Fruit fly (Drosophila melanogaster): ENCODE results near the gene msl-1.
A peak's percentile ranks its signal among the peaks of the same experiment; 100 is the strongest.

msl-1 gene

dm6 chr2L:18663395-18663794 lies 25.2 kb downstream of the msl-1 start (continued):
- TF ChIP-seq CG8319 (GFP tag; optimal IDR thresholded peaks at IDR 0.05) (no peak), CG3919 (GFP tag; optimal IDR thresholded peaks at IDR 0.05) (peak; percentile 18), CG1621 (tag; optimal IDR thresholded peaks at IDR 0.05) (no peak), CG11902 (GFP tag; optimal IDR thresholded peaks at IDR 0.05) (no peak), fd59A (GFP tag; optimal IDR thresholded peaks at IDR 0.05) (no peak), dsx (GFP tag; optimal IDR thresholded peaks at IDR 0.05; ENCODE audit: poor library complexity, severe bottlenecking) (no peak), CG11294 (GFP tag; IDR thresholded peaks at IDR 0.05) (no peak), Met (GFP tag; optimal IDR thresholded peaks at IDR 0.05) (peak; percentile 32), dac (GFP tag; optimal IDR thresholded peaks at IDR 0.05) (no peak), Hr4 (GFP tag; optimal IDR thresholded peaks at IDR 0.05) (peak; percentile 56), cyc (GFP tag; optimal IDR thresholded peaks at IDR 0.05) (no peak), Ets21C (GFP tag; optimal IDR thresholded peaks at IDR 0.05) (no peak), CG8119 (GFP tag; IDR thresholded peaks at IDR 0.05) (0 out of 3 replicates have a peak, but pooled peaks have one; percentile 20), Hr39 (GFP tag; optimal IDR thresholded peaks at IDR 0.05) (no peak), achi (GFP tag; optimal IDR thresholded peaks at IDR 0.05) (no peak), CG6276 (GFP tag; optimal IDR thresholded peaks at IDR 0.05) (peak; percentile 22), CG9139 (GFP tag; optimal IDR thresholded peaks at IDR 0.05) (no peak), Gug (GFP tag; IDR thresholded peaks at IDR 0.05) (peak; percentile 23; the same call in 1 of the 2 replicates), CG10669 (GFP tag; optimal IDR thresholded peaks at IDR 0.05) (no peak), fkh (GFP tag; optimal IDR thresholded peaks at IDR 0.05) (no peak), CG16779 (tag; optimal IDR thresholded peaks at IDR 0.05) (no peak)

- TF ChIP-seq eg (GFP tag; IDR thresholded peaks at IDR 0.05) = no peak
- TF ChIP-seq Eip78C (GFP tag) = peak; percentile 61
- no peak for TF ChIP-seq acj6 (GFP tag; optimal IDR thresholded peaks at IDR 0.05)
- peak; percentile 1 for TF ChIP-seq Hr4 (GFP tag; optimal IDR thresholded peaks at IDR 0.05)
Measured at dm6 chr2L:18658108-18658507, 30.5 kb downstream of the msl-1 start.

dm6 chr2L:18656691-18657237 lies 31.8 kb downstream of the msl-1 start:
- TF ChIP-seq Eip78C (GFP tag) (peak; percentile 20), svp (GFP tag) (peak; percentile 25), eg (GFP tag; IDR thresholded peaks at IDR 0.05) (peak; percentile 22; the same call in 1 of the 3 replicates), CG15336 (GFP tag; IDR thresholded peaks at IDR 0.05) (no peak), Blimp-1 (GFP tag; optimal IDR thresholded peaks at IDR 0.05) (no peak), CG6854 (GFP tag; optimal IDR thresholded peaks at IDR 0.05) (no peak), CG32006 (GFP tag; optimal IDR thresholded peaks at IDR 0.05) (peak; percentile 6)

- TF ChIP-seq acj6 (GFP tag; optimal IDR thresholded peaks at IDR 0.05) = peak; percentile 83
- peak; percentile 63 for TF ChIP-seq Hr4 (GFP tag; optimal IDR thresholded peaks at IDR 0.05)
- peak; percentile 84 for TF ChIP-seq CG6163 (GFP tag; IDR thresholded peaks at IDR 0.05)
- peak; percentile 82 for TF ChIP-seq lz (GFP tag; optimal IDR thresholded peaks at IDR 0.05)
- peak; percentile 61 for TF ChIP-seq Eip93F (GFP tag; optimal IDR thresholded peaks at IDR 0.05)
- peak; percentile 83 for TF ChIP-seq CG31627 (GFP tag; optimal IDR thresholded peaks at IDR 0.05)
- peak; percentile 81 for TF ChIP-seq CG1621 (tag; optimal IDR thresholded peaks at IDR 0.05)
- TF ChIP-seq Eip78C (GFP tag) = peak; percentile 97
- no peak for TF ChIP-seq Lpt (GFP tag; optimal IDR thresholded peaks at IDR 0.05)
- TF ChIP-seq CG8119 (GFP tag; IDR thresholded peaks at IDR 0.05) = peak; percentile 62; the same call in 2 of the 3 replicates
- TF ChIP-seq Sox14 (GFP tag; optimal IDR thresholded peaks at IDR 0.05) = peak; percentile 84
- peak; percentile 29 for TF ChIP-seq CG4318 (GFP tag; optimal IDR thresholded peaks at IDR 0.05)
- no peak for TF ChIP-seq CG11294 (GFP tag; IDR thresholded peaks at IDR 0.05)
- TF ChIP-seq Hr39 (GFP tag; optimal IDR thresholded peaks at IDR 0.05) = peak; percentile 87
- TF ChIP-seq CG6808 (GFP tag; optimal IDR thresholded peaks at IDR 0.05) = peak; percentile 73
- TF ChIP-seq Blimp-1 (GFP tag; optimal IDR thresholded peaks at IDR 0.05) = peak; percentile 60
- TF ChIP-seq achi (GFP tag; optimal IDR thresholded peaks at IDR 0.05) = peak; percentile 85
- peak; percentile 76 for TF ChIP-seq CG6792 (GFP tag; optimal IDR thresholded peaks at IDR 0.05)
- peak; percentile 82 for TF ChIP-seq CG3032 (tag; optimal IDR thresholded peaks at IDR 0.05)
- peak; percentile 61 for TF ChIP-seq CG8632 (GFP tag; optimal IDR thresholded peaks at IDR 0.05)
- TF ChIP-seq Sox102F (GFP tag; optimal IDR thresholded peaks at IDR 0.05) = peak; percentile 89
- peak; percentile 94 for TF ChIP-seq cyc (GFP tag; optimal IDR thresholded peaks at IDR 0.05)
- TF ChIP-seq Gug (GFP tag; IDR thresholded peaks at IDR 0.05) = peak; percentile 35; the same call in 1 of the 2 replicates
- TF ChIP-seq CG10669 (GFP tag; optimal IDR thresholded peaks at IDR 0.05) = peak; percentile 85
- TF ChIP-seq CG11902 (GFP tag; optimal IDR thresholded peaks at IDR 0.05) = peak; percentile 78
- TF ChIP-seq fd85E (GFP tag; optimal IDR thresholded peaks at IDR 0.05) = no peak
- peak; percentile 43 to 62 for TF ChIP-seq salr (GFP tag; optimal IDR thresholded peaks at IDR 0.05)
- TF ChIP-seq Ets96B (tag; optimal IDR thresholded peaks at IDR 0.05) = peak; percentile 85
- TF ChIP-seq Eip75B (GFP tag; optimal IDR thresholded peaks at IDR 0.05) = peak; percentile 76
Measured at dm6 chr2L:18653328-18653675, 35.3 kb downstream of the msl-1 start.

All from whole organism, prepupa.